5 fruit fly cellular contexts compared by ENCODE assay signal in genomic region chr3R:27130551-27131161, dm6.
TF ChIP-seq lines count a peak whose summit lies in the region.

No protein-coding gene starts in this region.

- no peak for TF ChIP-seq CTCF in whole organism, embryonic (GFP tag; optimal IDR thresholded peaks at IDR 0.05; lab: Kevin White, UChicago)

TF ChIP-seq in whole organism, adult, 20 proteins besides CTCF, POLR2A, EP300 and RAD21:
- TF ChIP-seq Clk (GFP tag; optimal IDR thresholded peaks at IDR 0.05; lab: Kevin White, UChicago) (no peak), kay (GFP tag; lab: Kevin White, UChicago; ENCODE audit: borderline replicate concordance) (peak; percentile 47), CG12768 (GFP tag; optimal IDR thresholded peaks at IDR 0.05; lab: Kevin White, UChicago) (no peak), ovo (GFP tag; optimal IDR thresholded peaks at IDR 0.05; lab: Kevin White, UChicago) (no peak), cic (GFP tag; optimal IDR thresholded peaks at IDR 0.05; lab: Kevin White, UChicago) (no peak), CG11617 (GFP tag; optimal IDR thresholded peaks at IDR 0.05; lab: Kevin White, UChicago) (no peak), Mnt (GFP tag; optimal IDR thresholded peaks at IDR 0.05; lab: Kevin White, UChicago) (no peak), bab1 (GFP tag; optimal IDR thresholded peaks at IDR 0.05; lab: Kevin White, UChicago) (no peak), CG5204 (GFP tag; optimal IDR thresholded peaks at IDR 0.05; lab: Kevin White, UChicago) (no peak), toe (GFP tag; optimal IDR thresholded peaks at IDR 0.05; lab: Kevin White, UChicago) (no peak), tj (GFP tag; optimal IDR thresholded peaks at IDR 0.05; lab: Kevin White, UChicago) (peak; percentile 62)

TF ChIP-seq in whole organism, embryonic, 481 proteins besides CTCF, POLR2A, EP300 and RAD21 (continues in another document):
- TF ChIP-seq Ssrp (tag; optimal IDR thresholded peaks at IDR 0.05; lab: Kevin White, UChicago) (no peak), Trl (optimal IDR thresholded peaks at IDR 0.05; lab: Kevin White, UChicago) (no peak), Trl (GFP tag; optimal IDR thresholded peaks at IDR 0.05; lab: Kevin White, UChicago) (no peak), odd (GFP tag; optimal IDR thresholded peaks at IDR 0.05; lab: Kevin White, UChicago) (no peak), insv (GFP tag; optimal IDR thresholded peaks at IDR 0.05; lab: Kevin White, UChicago) (no peak), bab2 (GFP tag; optimal IDR thresholded peaks at IDR 0.05; lab: Kevin White, UChicago) (no peak), CG12769 (tag; optimal IDR thresholded peaks at IDR 0.05; lab: Kevin White, UChicago) (peak; percentile 65), Six4 (GFP tag; optimal IDR thresholded peaks at IDR 0.05; lab: Kevin White, UChicago) (no peak), CG16779 (GFP tag; IDR thresholded peaks at IDR 0.05; lab: Robert Waterston, UW) (no peak), ind (GFP tag; optimal IDR thresholded peaks at IDR 0.05; lab: Kevin White, UChicago) (no peak), NFAT (GFP tag; IDR thresholded peaks at IDR 0.05; lab: Robert Waterston, UW) (peak; percentile 38; the same call in 1 of the 2 replicates), CG11504 (tag; optimal IDR thresholded peaks at IDR 0.05; lab: Kevin White, UChicago) (no peak), pzg (GFP tag; optimal IDR thresholded peaks at IDR 0.05; lab: Kevin White, UChicago) (no peak), Med (GFP tag; lab: Kevin White, UChicago) (peak; percentile 45), CG9932 (GFP tag; IDR thresholded peaks at IDR 0.05; lab: Robert Waterston, UW) (no peak), CG17568 (GFP tag; optimal IDR thresholded peaks at IDR 0.05; lab: Kevin White, UChicago) (no peak), sd (tag; optimal IDR thresholded peaks at IDR 0.05; lab: Kevin White, UChicago) (peak; percentile 81), chinmo (GFP tag; IDR thresholded peaks at IDR 0.05; lab: Robert Waterston, UW; ENCODE audit: partially characterized antibody) (peak; percentile 60; the same call in 2 of the 4 replicates), zf30C (GFP tag; optimal IDR thresholded peaks at IDR 0.05; lab: Kevin White, UChicago) (no peak), sc (optimal IDR thresholded peaks at IDR 0.05; lab: Kevin White, UChicago) (no peak), sc (GFP tag; optimal IDR thresholded peaks at IDR 0.05; lab: Kevin White, UChicago) (no peak)

TF ChIP-seq in whole organism, prepupa, 60 proteins besides CTCF, POLR2A, EP300 and RAD21:
- TF ChIP-seq vri (GFP tag; optimal IDR thresholded peaks at IDR 0.05; lab: Kevin White, UChicago) (peak; percentile 0), Eip78C (GFP tag; lab: Kevin White, UChicago) (peak; percentile 53), Ets21C (GFP tag; optimal IDR thresholded peaks at IDR 0.05; lab: Kevin White, UChicago) (no peak), CG31627 (GFP tag; optimal IDR thresholded peaks at IDR 0.05; lab: Kevin White, UChicago) (no peak)

TF ChIP-seq in whole organism, pupa, 21 proteins besides CTCF, POLR2A, EP300 and RAD21:
- no peak for TF ChIP-seq CG10348 (GFP tag; IDR thresholded peaks at IDR 0.05; lab: Robert Waterston, UW)
- no peak for TF ChIP-seq CG14655 (GFP tag; optimal IDR thresholded peaks at IDR 0.05; lab: Kevin White, UChicago)
- TF ChIP-seq CG17806 (tag; optimal IDR thresholded peaks at IDR 0.05; lab: Kevin White, UChicago): no peak
- TF ChIP-seq CG13204 (GFP tag; optimal IDR thresholded peaks at IDR 0.05; lab: Kevin White, UChicago): no peak
- TF ChIP-seq fd96Ca (GFP tag; IDR thresholded peaks at IDR 0.05; lab: Robert Waterston, UW): no peak
- 0 out of 3 replicates have a peak, but pooled peaks have one; percentile 7 for TF ChIP-seq CG4496 (GFP tag; IDR thresholded peaks at IDR 0.05; lab: Robert Waterston, UW)
- TF ChIP-seq CG32121 (GFP tag; IDR thresholded peaks at IDR 0.05; lab: Robert Waterston, UW): no peak
- TF ChIP-seq Ets98B (GFP tag; IDR thresholded peaks at IDR 0.05; lab: Robert Waterston, UW): no peak
- TF ChIP-seq CG8301 (tag; optimal IDR thresholded peaks at IDR 0.05; lab: Kevin White, UChicago): no peak
- TF ChIP-seq EcR (GFP tag; optimal IDR thresholded peaks at IDR 0.05; lab: Kevin White, UChicago): peak; percentile 74
- no peak for TF ChIP-seq CG15710 (tag; optimal IDR thresholded peaks at IDR 0.05; lab: Kevin White, UChicago)

TF ChIP-seq in whole organism, wandering third instar larva, 38 proteins besides CTCF, POLR2A, EP300 and RAD21:
- TF ChIP-seq Mio (GFP tag; optimal IDR thresholded peaks at IDR 0.05; lab: Kevin White, UChicago) (no peak), dmrt93B (GFP tag; optimal IDR thresholded peaks at IDR 0.05; lab: Kevin White, UChicago) (no peak), Hr83 (GFP tag; optimal IDR thresholded peaks at IDR 0.05; lab: Kevin White, UChicago; ENCODE audit: poor library complexity, severe bottlenecking) (no peak), N (GFP tag; optimal IDR thresholded peaks at IDR 0.05; lab: Kevin White, UChicago) (no peak), Dif (GFP tag; optimal IDR thresholded peaks at IDR 0.05; lab: Kevin White, UChicago; ENCODE audit: partially characterized antibody) (peak; percentile 35), Rel (GFP tag; optimal IDR thresholded peaks at IDR 0.05; lab: Kevin White, UChicago) (no peak), Rel (tag; optimal IDR thresholded peaks at IDR 0.05; lab: Kevin White, UChicago) (peak; percentile 94), fru (GFP tag; optimal IDR thresholded peaks at IDR 0.05; lab: Kevin White, UChicago) (no peak), tai (GFP tag; optimal IDR thresholded peaks at IDR 0.05; lab: Kevin White, UChicago) (no peak), ey (GFP tag; optimal IDR thresholded peaks at IDR 0.05; lab: Kevin White, UChicago) (no peak), Hr78 (GFP tag; optimal IDR thresholded peaks at IDR 0.05; lab: Kevin White, UChicago) (no peak), Dfd (GFP tag; optimal IDR thresholded peaks at IDR 0.05; lab: Kevin White, UChicago) (no peak), dsf (GFP tag; optimal IDR thresholded peaks at IDR 0.05; lab: Kevin White, UChicago; ENCODE audit: borderline replicate concordance) (no peak), Abd-B (GFP tag; optimal IDR thresholded peaks at IDR 0.05; lab: Kevin White, UChicago) (no peak)
